Worm (Caenorhabditis elegans) whole organism, L1 larva: Measurements from ENCODE around the gene der-2.

Source experiments
- C04F5.9 ChIP-seq: sonication (generic microtip); optimal IDR thresholded peaks from 2 replicates; lab custom pipeline; 2016; ENCODE audit warnings: missing genetic modification characterization, missing compliant biosample characterization
- aha-1 ChIP-seq: fragments of 150-350 bp; optimal IDR thresholded peaks from 2 replicates; lab custom pipeline; 2014; ENCODE audit warnings: missing biosample characterization, missing genetic modification characterization
- aly-2 ChIP-seq: fragments of 150-350 bp; optimal IDR thresholded peaks from 2 replicates; lab custom pipeline; 2014; ENCODE audit warnings: missing biosample characterization, missing genetic modification characterization
- ceh-82 ChIP-seq, 3 experiments: fragments of 150-350 bp in 1 of 3; sonication (generic microtip) in 2 of 3; optimal IDR thresholded peaks; 2 replicates each; lab custom pipeline; 2014 to 2017; ENCODE audit warnings: missing biosample characterization in 3 of 3, missing genetic modification characterization in 3 of 3
- ceh-88 ChIP-seq: fragments of 200-800 bp; sonication (Bioruptor generic); IDR thresholded peaks from 2 replicates; pipeline ENCODE4 v1.3.6; 2022; ENCODE audit warnings: missing genetic modification characterization, missing compliant biosample characterization
- ces-1 ChIP-seq: fragments of 150-350 bp; optimal IDR thresholded peaks from 2 replicates; lab custom pipeline; 2014; ENCODE audit warnings: missing biosample characterization, missing genetic modification reagents, missing genetic modification characterization
- dpl-1 ChIP-seq, 3 experiments: fragments of 150-350 bp in 2 of 3; sonication (generic microtip) in 1 of 3; optimal IDR thresholded peaks; 2 replicates each; lab custom pipeline; 2014 to 2017; ENCODE audit warnings: missing biosample characterization in 3 of 3, missing genetic modification characterization in 3 of 3, missing genetic modification reagents in 3 of 3
- efl-1 ChIP-seq, 4 experiments: fragments of 150-350 bp; optimal IDR thresholded peaks in 3 of 4; peaks in 1 of 4; 1 replicate in 1 of 4; 2 replicates in 3 of 4; lab custom pipeline; 2014; ENCODE audit warnings: missing biosample characterization in 2 of 4, missing genetic modification characterization in 2 of 4, missing genetic modification reagents in 2 of 4
- efl-3 ChIP-seq: fragments of 200-800 bp; sonication (Bioruptor generic); optimal IDR thresholded peaks from 2 replicates; lab custom pipeline; 2018; ENCODE audit warnings: mild to moderate bottlenecking, missing genetic modification characterization, missing compliant biosample characterization
- elt-2 ChIP-seq: sonication (generic microtip); optimal IDR thresholded peaks from 2 replicates; lab custom pipeline; 2016; ENCODE audit warnings: missing genetic modification characterization, mild to moderate bottlenecking, inconsistent platforms, missing compliant biosample characterization, missing genetic modification reagents
- elt-3 ChIP-seq, 6 experiments: fragments of 150-350 bp in 1 of 6; sonication (generic microtip); optimal IDR thresholded peaks; 2 replicates each; lab custom pipeline; 2017 to 2018; ENCODE audit warnings: missing biosample characterization in 6 of 6, missing genetic modification characterization in 6 of 6, inconsistent platforms in 1 of 6
- fkh-10 ChIP-seq: sonication (generic microtip); optimal IDR thresholded peaks from 2 replicates; lab custom pipeline; 2017; ENCODE audit warnings: missing biosample characterization, missing genetic modification reagents, missing genetic modification characterization
- fkh-4 ChIP-seq: sonication (generic microtip); optimal IDR thresholded peaks from 2 replicates; lab custom pipeline; 2016; ENCODE audit warnings: missing compliant biosample characterization, missing genetic modification characterization, borderline replicate concordance
- fos-1 ChIP-seq: fragments of 150-350 bp; optimal IDR thresholded peaks from 2 replicates; lab custom pipeline; 2014; ENCODE audit warnings: missing biosample characterization, missing genetic modification characterization
- hlh-17 ChIP-seq: fragments of 200-800 bp; sonication (Bioruptor generic); optimal IDR thresholded peaks from 2 replicates; lab custom pipeline; 2018; ENCODE audit warnings: missing genetic modification characterization, mild to moderate bottlenecking, missing compliant biosample characterization, moderate library complexity, borderline replicate concordance
- hpl-2 ChIP-seq: fragments of 150-350 bp; optimal IDR thresholded peaks from 2 replicates; lab custom pipeline; 2014; ENCODE audit warnings: missing biosample characterization, missing genetic modification reagents, missing genetic modification characterization
- lin-15B ChIP-seq: fragments of 150-350 bp; sonication (generic microtip); optimal IDR thresholded peaks from 3 replicates; lab custom pipeline; 2014; ENCODE audit warnings: missing biosample characterization, missing genetic modification characterization
- lin-35 ChIP-seq, 2 experiments: fragments of 150-350 bp; optimal IDR thresholded peaks; 2 replicates each; lab custom pipeline; 2014; ENCODE audit warnings: missing biosample characterization in 2 of 2, missing genetic modification characterization in 2 of 2, missing genetic modification reagents in 2 of 2
- lsy-2 ChIP-seq, 2 experiments: fragments of 150-350 bp; optimal IDR thresholded peaks; 2 replicates each; lab custom pipeline; 2014; ENCODE audit warnings: missing biosample characterization in 2 of 2, missing genetic modification characterization in 2 of 2
- mab-9 ChIP-seq: fragments of 200-800 bp; sonication (Bioruptor generic); IDR thresholded peaks from 2 replicates; pipeline ENCODE4 v1.3.6; 2022; ENCODE audit warnings: missing genetic modification reagents, missing genetic modification characterization, missing compliant biosample characterization
- mdl-1 ChIP-seq, 2 experiments: fragments of 150-350 bp; optimal IDR thresholded peaks; 2 replicates each; lab custom pipeline; 2014 to 2017; ENCODE audit warnings: missing biosample characterization in 2 of 2, missing genetic modification characterization in 2 of 2, inconsistent platforms in 1 of 2
- mef-2 ChIP-seq: fragments of 150-350 bp; optimal IDR thresholded peaks from 2 replicates; lab custom pipeline; 2014; ENCODE audit warnings: missing biosample characterization, missing genetic modification characterization
- mep-1 ChIP-seq: fragments of 150-350 bp; optimal IDR thresholded peaks from 2 replicates; lab custom pipeline; 2014; ENCODE audit warnings: missing biosample characterization, missing genetic modification characterization
- nhr-12 ChIP-seq: sonication (generic microtip); optimal IDR thresholded peaks from 2 replicates; lab custom pipeline; 2017; ENCODE audit warnings: missing biosample characterization, missing genetic modification characterization
- nhr-237 ChIP-seq: fragments of 150-350 bp; optimal IDR thresholded peaks from 2 replicates; lab custom pipeline; 2014; ENCODE audit warnings: missing biosample characterization, missing genetic modification characterization
- nhr-28 ChIP-seq: fragments of 150-350 bp; optimal IDR thresholded peaks from 2 replicates; lab custom pipeline; 2014; ENCODE audit warnings: missing biosample characterization, missing genetic modification characterization
- nhr-47 ChIP-seq: sonication (generic microtip); optimal IDR thresholded peaks from 2 replicates; lab custom pipeline; 2016; ENCODE audit warnings: mild to moderate bottlenecking, missing genetic modification characterization, moderate library complexity, missing compliant biosample characterization
- nhr-76 ChIP-seq: sonication (generic microtip); optimal IDR thresholded peaks from 2 replicates; lab custom pipeline; 2017; ENCODE audit warnings: missing biosample characterization, missing genetic modification characterization
- nhr-84 ChIP-seq: sonication (generic microtip); optimal IDR thresholded peaks from 2 replicates; lab custom pipeline; 2017; ENCODE audit warnings: missing biosample characterization, missing genetic modification characterization
- nhr-85 ChIP-seq: sonication (generic microtip); peaks from one replicate; lab custom pipeline; 2016; ENCODE audit warnings: missing genetic modification characterization, inconsistent platforms, missing compliant biosample characterization
- pag-3 ChIP-seq: sonication (generic microtip); optimal IDR thresholded peaks from 2 replicates; lab custom pipeline; 2017; ENCODE audit warnings: missing genetic modification characterization, mild to moderate bottlenecking, missing compliant biosample characterization, antibody characterized with exemption, borderline replicate concordance; ENCODE audit not compliant: insufficient read depth
- pax-3 ChIP-seq: fragments of 200-800 bp; sonication (Bioruptor generic); optimal IDR thresholded peaks from 2 replicates; lab custom pipeline; 2018; ENCODE audit warnings: mild to moderate bottlenecking, missing genetic modification characterization, moderate library complexity, missing compliant biosample characterization
- pqm-1 ChIP-seq: sonication (generic microtip); optimal IDR thresholded peaks from 3 replicates; lab custom pipeline; 2017; ENCODE audit warnings: missing biosample characterization, missing genetic modification characterization
- rnt-1 ChIP-seq: sonication (generic microtip); optimal IDR thresholded peaks from 2 replicates; lab custom pipeline; 2016; ENCODE audit warnings: mild to moderate bottlenecking, missing genetic modification characterization, moderate library complexity, missing compliant biosample characterization
- snpc-4 ChIP-seq: fragments of 150-350 bp; optimal IDR thresholded peaks from 2 replicates; lab custom pipeline; 2014; ENCODE audit warnings: missing biosample characterization, missing genetic modification characterization
- snu-23 ChIP-seq: sonication (generic microtip); optimal IDR thresholded peaks from 2 replicates; lab custom pipeline; 2016; ENCODE audit warnings: missing genetic modification characterization, missing compliant biosample characterization
- sup-37 ChIP-seq: fragments of 200-800 bp; sonication (Bioruptor generic); optimal IDR thresholded peaks from 2 replicates; lab custom pipeline; 2018; ENCODE audit warnings: mild to moderate bottlenecking, missing genetic modification characterization, missing compliant biosample characterization
- swsn-7 ChIP-seq: sonication (generic microtip); optimal IDR thresholded peaks from 2 replicates; lab custom pipeline; 2016; ENCODE audit warnings: missing genetic modification characterization, missing compliant biosample characterization
- unc-86 ChIP-seq: sonication (generic microtip); optimal IDR thresholded peaks from 2 replicates; lab custom pipeline; 2016; ENCODE audit warnings: missing genetic modification characterization, missing compliant biosample characterization
- unc-98 ChIP-seq: fragments of 200-800 bp; sonication (Bioruptor generic); IDR thresholded peaks from 2 replicates; pipeline ENCODE4 v1.3.6; 2022; ENCODE audit warnings: missing genetic modification characterization, missing compliant biosample characterization
- xbp-1 ChIP-seq: sonication (generic microtip); optimal IDR thresholded peaks from 2 replicates; lab custom pipeline; 2016; ENCODE audit warnings: missing genetic modification characterization, missing compliant biosample characterization
- zip-4 ChIP-seq: fragments of 200-800 bp; sonication (Bioruptor generic); optimal IDR thresholded peaks from 2 replicates; lab custom pipeline; 2018; ENCODE audit warnings: mild to moderate bottlenecking, missing genetic modification characterization, moderate library complexity, missing compliant biosample characterization
- ztf-4 ChIP-seq: fragments of 150-350 bp; optimal IDR thresholded peaks from 2 replicates; lab custom pipeline; 2014; ENCODE audit warnings: missing biosample characterization, missing genetic modification characterization

der-2 gene

ce11 chrIII:7189581-7190128 lies 33.3 kb downstream of the der-2 start, which contains the start of gene rps-21 (continued):
- TF ChIP-seq rnt-1 (tag; lab: Kevin White, UChicago) (peak; percentile 82), nhr-237 (tag; lab: Kevin White, UChicago) (peak; percentile 55), nhr-12 (tag; lab: Kevin White, UChicago) (no peak), fkh-4 (tag; lab: Kevin White, UChicago) (no peak), efl-3 (GFP tag; lab: Kevin White, UChicago) (no peak)

ce11 chrIII:7188300-7189052 lies 34.5 kb downstream of the der-2 start, which contains the start of the genes F37C12.21 and F37C12.10:
Gene F37C12.21, plus strand, starts transcription at chrIII:7188357.
Gene F37C12.10, minus strand, starts transcription at chrIII:7188384.
- TF ChIP-seq lin-15B (tag; lab: Kevin White, UChicago) (no peak), efl-1 (optimal IDR thresholded peaks at IDR 0.05; lab: Kevin White, UChicago) (no peak), efl-1 (GFP tag; optimal IDR thresholded peaks at IDR 0.05 in 1 of 2; lab: Kevin White, UChicago) (peak in 1 of 2 experiments; percentile 14), nhr-12 (tag; lab: Kevin White, UChicago) (no peak), elt-2 (peak; percentile 37), elt-3 (tag; optimal IDR thresholded peaks at IDR 0.05; lab: Kevin White, UChicago) (no peak), dpl-1 (GFP tag; optimal IDR thresholded peaks at IDR 0.05; lab: Kevin White, UChicago) (no peak), hlh-17 (GFP tag; lab: Kevin White, UChicago) (no peak), lsy-2 (tag; optimal IDR thresholded peaks at IDR 0.05; lab: Kevin White, UChicago) (peak in 1 of 2 experiments; percentile 5), swsn-7 (tag; lab: Kevin White, UChicago) (no peak)

- TF ChIP-seq fkh-10 (GFP tag; lab: Kevin White, UChicago) = no peak
- TF ChIP-seq nhr-47 (tag; lab: Kevin White, UChicago) = no peak
Measured at ce11 chrIII:7185473-7185872, 37.5 kb downstream of the der-2 start, which contains the start of gene F37C12.14. Gene F37C12.14, minus strand, starts transcription at chrIII:7185573.

- TF ChIP-seq mab-9 (no peak), mep-1 (tag; lab: Kevin White, UChicago) (peak; percentile 47), ztf-4 (tag; lab: Kevin White, UChicago) (peak; percentile 28), mdl-1 (tag; optimal IDR thresholded peaks at IDR 0.05; lab: Kevin White, UChicago) (no peak), unc-86 (tag; lab: Kevin White, UChicago) (peak; percentile 16), xbp-1 (tag; lab: Kevin White, UChicago) (peak; percentile 54), nhr-84 (tag; lab: Kevin White, UChicago) (no peak), unc-98 (GFP tag; lab: Robert Waterston, UW) (no peak), efl-3 (GFP tag; lab: Kevin White, UChicago) (no peak), elt-2 (no peak), nhr-28 (tag; lab: Kevin White, UChicago) (no peak), nhr-47 (tag; lab: Kevin White, UChicago) (peak; percentile 61), pax-3 (no peak), ceh-88 (peak; percentile 9; the same call in 1 of the 2 replicates), nhr-76 (no peak), fos-1 (peak; percentile 54), sup-37 (GFP tag; lab: Kevin White, UChicago) (no peak), aly-2 (tag; lab: Kevin White, UChicago) (no peak), pqm-1 (no peak), ceh-82 (tag; optimal IDR thresholded peaks at IDR 0.05; lab: Kevin White, UChicago) (peak in 2 of 3 experiments; percentile 28 to 75), zip-4 (GFP tag; lab: Kevin White, UChicago) (no peak), hpl-2 (peak; percentile 33), mef-2 (tag; lab: Kevin White, UChicago) (no peak), ces-1 (GFP tag; lab: Kevin White, UChicago) (no peak), aha-1 (tag; lab: Kevin White, UChicago) (no peak), snu-23 (GFP tag; lab: Kevin White, UChicago) (peak; percentile 72), C04F5.9 (no peak), lin-35 (GFP tag; optimal IDR thresholded peaks at IDR 0.05; lab: Kevin White, UChicago) (peak; percentile 53 to 86), snpc-4 (no peak), pag-3 (no peak), nhr-85 (tag; lab: Kevin White, UChicago) (peak; percentile 67)
Measured at ce11 chrIII:7184022-7184421, 38.9 kb downstream of the der-2 start, which contains the start of gene yju-2. Gene yju-2, plus strand, starts transcription at chrIII:7184336.
